Worm (Caenorhabditis elegans) whole organism, midembryonic: ENCODE measurements around the gene R02D5.4.

Experiments
- T22C8.4 ChIP-seq: fragments of 200-800 bp; sonication (Bioruptor generic); IDR thresholded peaks from 2 replicates; pipeline ENCODE4 v1.3.6; 2022; ENCODE audit warnings: missing genetic modification characterization, missing compliant biosample characterization
- cog-1 ChIP-seq: sonication (generic microtip); optimal IDR thresholded peaks from 2 replicates; lab custom pipeline; 2016; ENCODE audit warnings: missing genetic modification characterization, missing compliant biosample characterization
- ref-1 ChIP-seq: fragments of 200-800 bp; sonication (Bioruptor generic); conservative IDR thresholded peaks from 2 replicates; pipeline ENCODE4 v1.3.6; 2022; ENCODE audit warnings: missing genetic modification reagents, missing genetic modification characterization, missing compliant biosample characterization
- tab-1 ChIP-seq: fragments of 200-800 bp; sonication (Bioruptor generic); IDR thresholded peaks from 2 replicates; pipeline ENCODE4 v1.3.6; 2022; ENCODE audit warnings: missing genetic modification characterization, missing compliant biosample characterization
- ztf-29 ChIP-seq: fragments of 200-800 bp; sonication (Bioruptor generic); IDR thresholded peaks from 2 replicates; pipeline ENCODE4 v1.3.6; 2022; ENCODE audit warnings: missing genetic modification reagents, missing genetic modification characterization, missing compliant biosample characterization

- TF ChIP-seq cog-1 (no peak), ztf-29 (GFP tag; lab: Robert Waterston, UW) (no peak), tab-1 (GFP tag; lab: Robert Waterston, UW) (no peak), T22C8.4 (GFP tag; lab: Robert Waterston, UW) (no peak), ref-1 (GFP tag; lab: Robert Waterston, UW) (no peak)
Observed at ce11 chrV:14518010-14518409, 33.5 kb upstream of the R02D5.4 start, which contains the start of gene R02D5.6.
